Worm (Caenorhabditis elegans): ENCODE measurements around the gene hyl-2.

hyl-2 gene

ce11 chrX:4673165-4673756 lies 26.0 kb downstream of the hyl-2 start, which contains the start of gene tmem-135 (continued):
- TF ChIP-seq T20F7.1 (GFP tag; optimal IDR thresholded peaks at IDR 0.05) = no peak
- TF ChIP-seq dpl-1 (GFP tag; optimal IDR thresholded peaks at IDR 0.05) = no peak
- no peak for TF ChIP-seq F49E8.2 (tag; optimal IDR thresholded peaks at IDR 0.05; ENCODE audit: borderline replicate concordance)
- no peak for TF ChIP-seq nhr-76 (tag; optimal IDR thresholded peaks at IDR 0.05)
- no peak for TF ChIP-seq madf-5 (GFP tag; IDR thresholded peaks at IDR 0.05)
- no peak for TF ChIP-seq T26A8.4 (GFP tag; IDR thresholded peaks at IDR 0.05)
- TF ChIP-seq nhr-77 (tag; optimal IDR thresholded peaks at IDR 0.05) = no peak
- no peak for TF ChIP-seq unc-130 (GFP tag; optimal IDR thresholded peaks at IDR 0.05)
- TF ChIP-seq lir-3 (tag; optimal IDR thresholded peaks at IDR 0.05) = no peak
- TF ChIP-seq zag-1 (tag; optimal IDR thresholded peaks at IDR 0.05) = no peak
- no peak for TF ChIP-seq ces-1 (GFP tag; optimal IDR thresholded peaks at IDR 0.05)
- TF ChIP-seq Y105C5A.15 (GFP tag; IDR thresholded peaks at IDR 0.05) = no peak
- TF ChIP-seq nhr-6 (tag; optimal IDR thresholded peaks at IDR 0.05) = no peak
- TF ChIP-seq jun-1 (tag; optimal IDR thresholded peaks at IDR 0.05) = no peak
- no peak for TF ChIP-seq dmd-6 (GFP tag; IDR thresholded peaks at IDR 0.05)
- TF ChIP-seq dve-1 (tag; optimal IDR thresholded peaks at IDR 0.05; ENCODE audit: insufficient read depth) = no peak
- no peak for TF ChIP-seq daf-16 (GFP tag; optimal IDR thresholded peaks at IDR 0.05)
- TF ChIP-seq daf-16 (tag; optimal IDR thresholded peaks at IDR 0.05) = peak; percentile 24
- 0 out of 2 replicates have a peak, but pooled peaks have one; percentile 9 for TF ChIP-seq php-3 (GFP tag; IDR thresholded peaks at IDR 0.05)
- TF ChIP-seq F37D6.2 (tag; optimal IDR thresholded peaks at IDR 0.05) = no peak

- no peak for TF ChIP-seq lin-38 (GFP tag; IDR thresholded peaks at IDR 0.05)
- TF ChIP-seq daf-12 (tag; optimal IDR thresholded peaks at IDR 0.05) = no peak
- no peak for TF ChIP-seq nhr-28 (tag; optimal IDR thresholded peaks at IDR 0.05)
- TF ChIP-seq daf-16 (GFP tag; optimal IDR thresholded peaks at IDR 0.05) = no peak
- TF ChIP-seq daf-16 (tag; optimal IDR thresholded peaks at IDR 0.05) = peak; percentile 47
- no peak for TF ChIP-seq php-3 (GFP tag; IDR thresholded peaks at IDR 0.05)
- no peak for TF ChIP-seq mdl-1 (tag; optimal IDR thresholded peaks at IDR 0.05)
- no peak for TF ChIP-seq nhr-10 (tag; optimal IDR thresholded peaks at IDR 0.05)
- TF ChIP-seq tra-1 (GFP tag; IDR thresholded peaks at IDR 0.05) = 0 out of 2 replicates have a peak, but pooled peaks have one; percentile 36
- no peak for TF ChIP-seq F49E8.2 (tag; optimal IDR thresholded peaks at IDR 0.05; ENCODE audit: borderline replicate concordance)
- peak; percentile 32 for TF ChIP-seq hlh-11 (tag; optimal IDR thresholded peaks at IDR 0.05)
- peak; percentile 53 for TF ChIP-seq dve-1 (tag; optimal IDR thresholded peaks at IDR 0.05; ENCODE audit: insufficient read depth)
- TF ChIP-seq ceh-32 (tag; optimal IDR thresholded peaks at IDR 0.05; ENCODE audit: poor library complexity) = no peak
- TF ChIP-seq dmd-6 (GFP tag; IDR thresholded peaks at IDR 0.05) = peak; percentile 86
Observed at ce11 chrX:4671837-4672236, 27.4 kb downstream of the hyl-2 start.

- TF ChIP-seq daf-19 (GFP tag; conservative IDR thresholded peaks at IDR 0.05) (no peak), mes-2 (tag; optimal IDR thresholded peaks at IDR 0.05; ENCODE audit: poor library complexity, severe bottlenecking) (peak; percentile 21), skn-1 (tag; optimal IDR thresholded peaks at IDR 0.05) (no peak)
Observed at ce11 chrX:4667788-4668187, 31.5 kb downstream of the hyl-2 start, which contains the start of gene mfsd-12. Gene mfsd-12 (plus strand): TSS chrX:4668088.

ce11 chrX:4664649-4665048 lies 34.6 kb downstream of the hyl-2 start:
- TF ChIP-seq hlh-11 (tag; optimal IDR thresholded peaks at IDR 0.05) = peak; percentile 13
- peak in 1 of 2 experiments; percentile 77 for TF ChIP-seq unc-62 (GFP tag; optimal IDR thresholded peaks at IDR 0.05 in 1 of 2)
- no peak for TF ChIP-seq unc-62 (tag; optimal IDR thresholded peaks at IDR 0.05)
- no peak for TF ChIP-seq pqm-1 (tag; optimal IDR thresholded peaks at IDR 0.05)
- TF ChIP-seq hlh-30 (tag; optimal IDR thresholded peaks at IDR 0.05; ENCODE audit: insufficient read depth) = no peak
- peak; percentile 50 for TF ChIP-seq nhr-48 (tag; optimal IDR thresholded peaks at IDR 0.05)
- no peak for TF ChIP-seq jun-1 (tag; optimal IDR thresholded peaks at IDR 0.05)
- no peak for TF ChIP-seq dve-1 (tag; optimal IDR thresholded peaks at IDR 0.05; ENCODE audit: insufficient read depth)
- no peak for TF ChIP-seq ztf-7 (tag; optimal IDR thresholded peaks at IDR 0.05)
- TF ChIP-seq nhr-28 (tag; optimal IDR thresholded peaks at IDR 0.05) = peak; percentile 41

Data from whole organism, L4 larva.